Fruit fly (Drosophila melanogaster): Measurements from ENCODE around the gene COX7B.

Gene COX7B

dm6 chr3L:17420610-17421194 lies 4.6 kb upstream of the COX7B start:
- TF ChIP-seq EcR (GFP tag; optimal IDR thresholded peaks at IDR 0.05) (peak in 1 of 2 experiments; percentile 80), pan (optimal IDR thresholded peaks at IDR 0.05) (no peak)

- no peak for TF ChIP-seq EcR (GFP tag; optimal IDR thresholded peaks at IDR 0.05)
- TF ChIP-seq usp (GFP tag; optimal IDR thresholded peaks at IDR 0.05): no peak
- TF ChIP-seq Dll (optimal IDR thresholded peaks at IDR 0.05): peak; percentile 12
- no peak for TF ChIP-seq psq (optimal IDR thresholded peaks at IDR 0.05)
Observed at dm6 chr3L:17421319-17421718, 4.0 kb upstream of the COX7B start, which contains the start of gene blot. Gene blot, minus strand, starts transcription at chr3L:17421514.

dm6 chr3L:17427013-17427412 lies 1.7 kb downstream of the COX7B start, which contains the start of gene Polr3G:
Gene Polr3G, minus strand, starts transcription at chr3L:17427130.
- TF ChIP-seq psq (optimal IDR thresholded peaks at IDR 0.05) (no peak), usp (GFP tag; optimal IDR thresholded peaks at IDR 0.05) (no peak), Dll (optimal IDR thresholded peaks at IDR 0.05) (no peak), CG8478 (optimal IDR thresholded peaks at IDR 0.05) (no peak), pan (optimal IDR thresholded peaks at IDR 0.05) (no peak), EcR (GFP tag; optimal IDR thresholded peaks at IDR 0.05) (no peak)

dm6 chr3L:17428779-17429178 lies 3.5 kb downstream of the COX7B start, which contains the start of gene Gorab:
Gene Gorab, minus strand, starts transcription at chr3L:17428836.
- TF ChIP-seq CG8478 (optimal IDR thresholded peaks at IDR 0.05): no peak
- TF ChIP-seq usp (GFP tag; optimal IDR thresholded peaks at IDR 0.05): no peak
- no peak for TF ChIP-seq psq (optimal IDR thresholded peaks at IDR 0.05)
- no peak for TF ChIP-seq EcR (GFP tag; optimal IDR thresholded peaks at IDR 0.05)
- TF ChIP-seq pan (optimal IDR thresholded peaks at IDR 0.05): no peak
- TF ChIP-seq Dll (optimal IDR thresholded peaks at IDR 0.05): no peak

- TF ChIP-seq psq (optimal IDR thresholded peaks at IDR 0.05) (no peak), Dll (optimal IDR thresholded peaks at IDR 0.05) (no peak), usp (GFP tag; optimal IDR thresholded peaks at IDR 0.05) (no peak), pan (optimal IDR thresholded peaks at IDR 0.05) (no peak), EcR (GFP tag; optimal IDR thresholded peaks at IDR 0.05) (no peak), CG8478 (optimal IDR thresholded peaks at IDR 0.05) (no peak)
Observed at dm6 chr3L:17430390-17430789, 5.1 kb downstream of the COX7B start.

- TF ChIP-seq EcR (GFP tag; optimal IDR thresholded peaks at IDR 0.05): no peak
- no peak for TF ChIP-seq pan (optimal IDR thresholded peaks at IDR 0.05)
- TF ChIP-seq Dll (optimal IDR thresholded peaks at IDR 0.05): no peak
Observed at dm6 chr3L:17430957-17431585, 5.8 kb downstream of the COX7B start.

dm6 chr3L:17432947-17433346 lies 7.7 kb downstream of the COX7B start, which contains the start of gene frc:
Gene frc, minus strand, starts transcription at chr3L:17433190.
- no peak for TF ChIP-seq pan (optimal IDR thresholded peaks at IDR 0.05)
- no peak for TF ChIP-seq CG8478 (optimal IDR thresholded peaks at IDR 0.05)
- TF ChIP-seq EcR (GFP tag; optimal IDR thresholded peaks at IDR 0.05): no peak
- no peak for TF ChIP-seq psq (optimal IDR thresholded peaks at IDR 0.05)
- no peak for TF ChIP-seq usp (GFP tag; optimal IDR thresholded peaks at IDR 0.05)
- TF ChIP-seq Dll (optimal IDR thresholded peaks at IDR 0.05): no peak

- TF ChIP-seq EcR (GFP tag; optimal IDR thresholded peaks at IDR 0.05) (no peak), pan (optimal IDR thresholded peaks at IDR 0.05) (no peak), psq (optimal IDR thresholded peaks at IDR 0.05) (no peak), CG8478 (optimal IDR thresholded peaks at IDR 0.05) (no peak), Dll (optimal IDR thresholded peaks at IDR 0.05) (no peak), usp (GFP tag; optimal IDR thresholded peaks at IDR 0.05) (no peak)
Observed at dm6 chr3L:17433555-17433954, 8.3 kb downstream of the COX7B start, which contains the start of the genes Coq4 and CG32176. Gene Coq4, minus strand, starts transcription at chr3L:17433621. Gene CG32176, plus strand, starts transcription at chr3L:17433868.

- TF ChIP-seq pan (optimal IDR thresholded peaks at IDR 0.05) (no peak), Dll (optimal IDR thresholded peaks at IDR 0.05) (no peak), EcR (GFP tag; optimal IDR thresholded peaks at IDR 0.05) (no peak), psq (optimal IDR thresholded peaks at IDR 0.05) (no peak), CG8478 (optimal IDR thresholded peaks at IDR 0.05) (no peak), usp (GFP tag; optimal IDR thresholded peaks at IDR 0.05) (no peak)
Observed at dm6 chr3L:17436331-17436730, 11.1 kb downstream of the COX7B start, which contains the start of gene CG12229. Gene CG12229, minus strand, starts transcription at chr3L:17436431.

dm6 chr3L:17438872-17439495 lies 13.7 kb downstream of the COX7B start, which contains the start of gene CG18265:
Gene CG18265, plus strand, starts transcription at chr3L:17439401.
- no peak for TF ChIP-seq CG8478 (optimal IDR thresholded peaks at IDR 0.05)
- TF ChIP-seq pan (optimal IDR thresholded peaks at IDR 0.05): no peak
- TF ChIP-seq Dll (optimal IDR thresholded peaks at IDR 0.05): no peak
- TF ChIP-seq psq (optimal IDR thresholded peaks at IDR 0.05): no peak
- TF ChIP-seq EcR (GFP tag; optimal IDR thresholded peaks at IDR 0.05): no peak
- TF ChIP-seq usp (GFP tag; optimal IDR thresholded peaks at IDR 0.05): no peak

- TF ChIP-seq usp (GFP tag; optimal IDR thresholded peaks at IDR 0.05) (no peak), pan (optimal IDR thresholded peaks at IDR 0.05) (no peak), psq (optimal IDR thresholded peaks at IDR 0.05) (no peak), EcR (GFP tag; optimal IDR thresholded peaks at IDR 0.05) (no peak), CG8478 (optimal IDR thresholded peaks at IDR 0.05) (no peak), Dll (optimal IDR thresholded peaks at IDR 0.05) (no peak)
Observed at dm6 chr3L:17441602-17442001, 16.3 kb downstream of the COX7B start.

- TF ChIP-seq EcR (GFP tag; optimal IDR thresholded peaks at IDR 0.05) (no peak), usp (GFP tag; optimal IDR thresholded peaks at IDR 0.05) (no peak), pan (optimal IDR thresholded peaks at IDR 0.05) (no peak), Dll (optimal IDR thresholded peaks at IDR 0.05) (no peak), CG8478 (optimal IDR thresholded peaks at IDR 0.05) (no peak), psq (optimal IDR thresholded peaks at IDR 0.05) (no peak)
Observed at dm6 chr3L:17444569-17444968, 19.3 kb downstream of the COX7B start.

All from whole organism.